Fruit fly (Drosophila melanogaster): Measurements from ENCODE around the gene Pgls.

Gene Pgls

DNA sequence GAGAGGGAATG lies at the start of gene Pgls:
Gene Pgls, plus strand, starts transcription at position 3 of the 11 bp plus-strand sequence.
- no peak for TF ChIP-seq pan (optimal IDR thresholded peaks at IDR 0.05)
- no peak for TF ChIP-seq psq (optimal IDR thresholded peaks at IDR 0.05)
- no peak for TF ChIP-seq EcR (GFP tag; optimal IDR thresholded peaks at IDR 0.05)
- TF ChIP-seq usp (GFP tag; optimal IDR thresholded peaks at IDR 0.05), result no peak
- no peak for TF ChIP-seq CG8478 (optimal IDR thresholded peaks at IDR 0.05)
- no peak for TF ChIP-seq Dll (optimal IDR thresholded peaks at IDR 0.05)

DNA sequence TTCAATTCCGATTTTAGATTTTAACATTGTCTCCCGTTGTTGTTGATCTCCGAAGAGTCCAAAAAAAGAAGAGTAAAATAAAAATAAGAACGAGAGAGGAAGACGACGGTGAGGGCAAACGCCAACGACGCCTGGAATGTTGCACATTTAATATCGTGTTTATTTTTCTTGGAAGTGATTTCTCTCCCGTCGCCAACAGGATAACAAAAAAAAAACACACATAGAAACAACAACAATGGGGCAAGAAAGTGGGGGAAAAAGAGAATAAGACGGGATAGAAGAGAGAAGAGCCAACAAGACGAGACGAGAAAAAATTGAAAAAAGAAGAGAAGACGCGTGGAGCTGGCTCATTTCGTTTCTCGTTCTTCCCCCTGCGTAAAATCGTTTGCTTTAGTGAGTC lies 46.2 kb upstream of the Pgls start:
- TF ChIP-seq CG8478 (optimal IDR thresholded peaks at IDR 0.05) (no peak), Dll (optimal IDR thresholded peaks at IDR 0.05) (no peak), EcR (GFP tag; optimal IDR thresholded peaks at IDR 0.05) (no peak), pan (optimal IDR thresholded peaks at IDR 0.05) (no peak), psq (optimal IDR thresholded peaks at IDR 0.05) (no peak), usp (GFP tag; optimal IDR thresholded peaks at IDR 0.05) (no peak)

DNA sequence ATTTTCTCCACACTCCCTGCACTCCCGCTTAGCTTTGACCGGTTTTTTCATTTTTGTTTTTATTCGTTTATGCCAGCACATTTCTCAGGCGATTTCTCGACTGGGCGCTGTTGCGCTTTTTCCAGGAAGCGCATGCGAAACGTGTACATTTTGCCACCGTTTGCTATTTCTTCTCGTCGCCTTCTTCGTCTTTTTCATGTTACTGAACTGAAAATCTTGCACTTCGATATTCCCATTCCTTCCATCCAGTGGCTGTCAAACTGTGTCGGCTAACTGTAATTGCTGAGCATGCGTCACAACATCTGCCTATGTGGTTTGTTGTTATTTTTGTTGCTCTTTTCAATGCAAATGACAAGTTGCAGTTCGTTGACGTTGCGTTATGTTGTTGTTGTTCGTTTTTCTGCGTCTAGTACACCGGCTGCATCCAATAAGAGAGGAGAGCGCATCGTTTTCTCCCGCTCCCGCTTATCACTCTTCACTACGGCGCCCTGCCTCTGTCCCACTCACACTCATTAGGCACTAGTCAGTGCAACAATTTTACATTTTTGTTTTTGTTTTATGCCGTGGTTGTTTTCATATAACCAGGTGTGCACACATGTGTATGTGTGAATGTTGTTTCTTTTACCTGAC lies 45.3 kb upstream of the Pgls start:
- no peak for TF ChIP-seq usp (GFP tag; optimal IDR thresholded peaks at IDR 0.05)
- TF ChIP-seq CG8478 (optimal IDR thresholded peaks at IDR 0.05), result no peak
- no peak for TF ChIP-seq psq (optimal IDR thresholded peaks at IDR 0.05)
- peak in 1 of 2 experiments; percentile 93 for TF ChIP-seq EcR (GFP tag; optimal IDR thresholded peaks at IDR 0.05)

DNA sequence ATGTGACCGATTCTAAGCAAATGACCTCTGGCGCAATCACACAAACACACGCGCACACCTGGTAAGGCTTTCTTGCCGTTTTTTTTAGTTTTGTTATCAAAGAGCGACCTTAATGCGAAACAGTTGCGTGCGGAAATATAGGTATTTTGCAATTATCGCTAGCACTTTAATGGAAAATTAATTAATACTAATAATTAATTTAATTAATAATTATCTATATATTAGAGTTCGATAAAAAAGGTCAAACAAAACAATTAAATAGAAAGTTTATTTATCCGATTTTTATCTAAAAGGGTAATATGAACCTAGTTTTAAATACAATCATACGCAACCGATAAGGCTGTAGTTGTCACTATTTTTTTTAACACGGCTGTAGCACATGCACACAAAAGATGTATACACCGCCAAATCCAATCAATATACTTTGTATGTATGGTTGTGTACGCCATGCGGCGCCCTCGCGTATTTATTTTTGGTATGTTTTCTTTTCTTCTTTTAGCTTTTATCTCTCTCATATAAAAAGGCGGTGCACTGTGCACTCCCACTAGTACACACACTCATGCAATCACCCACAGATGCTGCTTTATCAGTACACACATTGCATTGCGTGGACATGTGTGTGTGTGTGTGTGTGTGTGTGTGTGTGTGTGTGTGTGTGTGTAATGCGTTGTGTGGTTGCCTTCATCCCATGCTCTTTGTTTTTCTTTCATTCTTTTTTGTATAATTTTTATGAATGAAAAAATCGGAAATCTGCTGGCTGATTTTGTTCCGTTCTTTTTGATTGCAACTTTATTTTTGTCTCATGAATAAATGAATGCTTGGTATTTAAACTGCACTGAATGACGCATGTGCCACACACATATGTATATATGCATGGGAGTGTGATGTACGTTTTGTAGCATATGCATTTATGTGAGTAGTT lies 44.5 kb upstream of the Pgls start:
- TF ChIP-seq CG8478 (optimal IDR thresholded peaks at IDR 0.05), result no peak
- TF ChIP-seq EcR (GFP tag; optimal IDR thresholded peaks at IDR 0.05), result no peak
- no peak for TF ChIP-seq psq (optimal IDR thresholded peaks at IDR 0.05)
- no peak for TF ChIP-seq pan (optimal IDR thresholded peaks at IDR 0.05)
- TF ChIP-seq Dll (optimal IDR thresholded peaks at IDR 0.05), result no peak
- no peak for TF ChIP-seq usp (GFP tag; optimal IDR thresholded peaks at IDR 0.05)

DNA sequence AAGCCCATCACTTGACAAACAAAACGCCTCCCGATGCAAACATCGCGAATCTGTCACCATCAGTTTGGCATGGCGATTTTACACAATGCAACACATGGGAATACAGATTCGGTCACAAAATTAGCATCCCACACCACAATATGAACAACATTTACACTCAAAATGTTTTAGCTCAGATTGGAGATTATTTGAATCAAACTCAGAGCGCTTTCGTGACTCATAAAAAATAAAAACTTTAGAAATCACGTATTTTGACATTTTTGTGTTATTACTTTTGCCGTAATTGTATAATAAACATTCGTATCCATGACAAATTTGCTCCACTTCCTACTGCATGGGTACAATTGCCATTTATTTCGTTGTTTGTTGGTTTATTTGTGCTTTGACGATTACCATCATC lies 43.2 kb upstream of the Pgls start:
- TF ChIP-seq EcR (GFP tag; optimal IDR thresholded peaks at IDR 0.05), result no peak
- no peak for TF ChIP-seq usp (GFP tag; optimal IDR thresholded peaks at IDR 0.05)
- TF ChIP-seq psq (optimal IDR thresholded peaks at IDR 0.05), result no peak

DNA sequence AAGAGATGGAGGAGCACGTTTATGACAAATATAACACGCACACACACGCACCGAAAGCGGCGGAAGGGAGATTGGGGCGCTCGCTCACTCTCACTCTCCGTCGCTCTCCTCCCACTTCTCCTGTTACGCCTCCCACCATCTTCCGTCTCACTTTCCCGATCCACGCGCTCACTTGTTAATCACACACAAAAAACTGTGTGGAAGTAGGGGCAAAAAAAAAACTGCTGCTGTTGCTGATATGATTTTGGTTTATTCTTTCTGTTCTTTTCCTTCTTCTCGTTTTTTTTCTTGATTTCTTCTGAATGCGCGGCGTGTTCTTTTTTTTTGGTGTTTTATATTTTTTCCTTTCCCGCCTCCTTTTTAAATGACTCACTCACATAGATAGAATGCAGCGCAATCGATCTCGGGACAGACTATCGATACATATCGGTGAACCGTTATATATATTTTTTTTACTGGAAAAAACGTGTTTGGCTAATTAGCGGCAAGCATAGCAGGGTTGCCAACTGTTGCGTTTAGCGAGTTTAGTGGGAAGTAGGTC lies 41.5 kb upstream of the Pgls start:
- no peak for TF ChIP-seq EcR (GFP tag; optimal IDR thresholded peaks at IDR 0.05)
- peak; percentile 71 for TF ChIP-seq Dll (optimal IDR thresholded peaks at IDR 0.05)

DNA sequence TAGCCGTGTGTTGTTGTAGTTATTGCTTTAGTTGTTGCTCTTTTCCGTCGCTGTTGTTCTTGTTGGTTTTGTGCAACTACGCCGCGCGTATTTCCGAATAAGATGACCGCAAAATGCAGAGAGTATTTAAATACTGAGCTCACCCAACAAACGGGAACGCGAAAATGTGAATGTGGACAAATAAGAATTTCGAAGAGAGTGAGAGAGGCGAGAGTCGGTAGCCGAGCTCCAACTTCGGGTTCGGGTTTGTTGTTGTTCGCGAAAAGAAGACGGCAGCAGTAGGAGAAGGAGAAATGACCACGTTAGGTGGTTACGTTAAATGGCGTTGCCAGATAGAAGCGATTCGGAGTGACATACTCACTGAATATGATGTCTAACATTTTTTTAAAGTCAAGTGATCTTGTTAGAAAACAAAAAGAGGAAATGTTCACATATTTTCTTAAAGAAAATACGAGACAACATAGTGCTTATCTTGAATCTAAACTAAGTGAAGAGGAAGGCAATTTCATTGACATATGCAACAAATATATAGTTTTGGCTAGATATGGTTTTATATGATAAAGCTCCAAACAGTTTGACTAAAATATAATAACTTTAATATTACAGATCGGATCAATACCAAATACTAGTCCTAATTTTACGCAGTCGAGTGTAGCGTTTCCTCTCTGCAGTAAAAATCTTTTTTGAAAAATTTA lies 40.4 kb upstream of the Pgls start:
- peak; percentile 47 for TF ChIP-seq Dll (optimal IDR thresholded peaks at IDR 0.05)
- no peak for TF ChIP-seq psq (optimal IDR thresholded peaks at IDR 0.05)

DNA sequence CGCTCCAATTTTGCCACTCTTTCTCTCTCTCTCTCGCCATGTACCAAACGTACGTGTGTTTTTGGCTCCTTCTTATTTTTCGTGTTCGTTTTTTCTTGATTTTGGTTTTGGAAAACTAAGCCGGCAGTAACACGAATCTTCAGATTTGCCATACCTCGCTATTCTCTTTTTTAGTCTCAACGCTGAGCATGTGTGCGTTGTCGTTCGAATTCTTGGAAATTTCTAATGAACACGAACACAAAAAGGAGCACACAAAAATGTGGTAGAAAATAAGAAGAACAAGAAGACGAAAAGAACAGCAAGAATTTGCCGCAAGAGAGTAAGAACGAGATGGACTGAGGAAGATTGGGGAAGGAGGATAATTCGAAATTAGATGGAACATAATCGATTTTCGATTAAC lies 38.6 kb upstream of the Pgls start:
- TF ChIP-seq Dll (optimal IDR thresholded peaks at IDR 0.05) (no peak), usp (GFP tag; optimal IDR thresholded peaks at IDR 0.05) (no peak), CG8478 (optimal IDR thresholded peaks at IDR 0.05) (no peak)

DNA sequence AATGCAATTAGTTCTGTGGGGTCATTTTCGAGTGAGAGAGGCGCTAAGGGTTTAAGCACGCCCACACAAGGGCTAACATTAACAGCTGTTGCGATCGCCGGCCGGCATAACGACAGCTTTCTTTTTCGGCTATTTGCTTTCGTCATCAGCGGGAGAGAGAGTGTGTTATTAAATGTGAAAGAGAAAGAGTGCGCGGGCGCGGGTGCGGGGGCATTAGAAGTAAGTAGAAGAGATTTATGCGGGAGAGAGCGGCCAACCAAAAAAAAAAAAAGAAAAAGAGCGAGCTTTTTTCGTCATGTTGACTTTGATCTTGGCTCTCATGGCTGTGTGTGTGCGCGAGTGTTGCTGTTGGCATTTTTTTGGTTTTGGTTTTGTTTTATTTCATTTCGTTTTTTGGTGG lies 33.1 kb upstream of the Pgls start:
- no peak for TF ChIP-seq pan (optimal IDR thresholded peaks at IDR 0.05)
- peak; percentile 27 for TF ChIP-seq Dll (optimal IDR thresholded peaks at IDR 0.05)
- no peak for TF ChIP-seq CG8478 (optimal IDR thresholded peaks at IDR 0.05)
- TF ChIP-seq psq (optimal IDR thresholded peaks at IDR 0.05), result no peak
- TF ChIP-seq usp (GFP tag; optimal IDR thresholded peaks at IDR 0.05), result no peak

DNA sequence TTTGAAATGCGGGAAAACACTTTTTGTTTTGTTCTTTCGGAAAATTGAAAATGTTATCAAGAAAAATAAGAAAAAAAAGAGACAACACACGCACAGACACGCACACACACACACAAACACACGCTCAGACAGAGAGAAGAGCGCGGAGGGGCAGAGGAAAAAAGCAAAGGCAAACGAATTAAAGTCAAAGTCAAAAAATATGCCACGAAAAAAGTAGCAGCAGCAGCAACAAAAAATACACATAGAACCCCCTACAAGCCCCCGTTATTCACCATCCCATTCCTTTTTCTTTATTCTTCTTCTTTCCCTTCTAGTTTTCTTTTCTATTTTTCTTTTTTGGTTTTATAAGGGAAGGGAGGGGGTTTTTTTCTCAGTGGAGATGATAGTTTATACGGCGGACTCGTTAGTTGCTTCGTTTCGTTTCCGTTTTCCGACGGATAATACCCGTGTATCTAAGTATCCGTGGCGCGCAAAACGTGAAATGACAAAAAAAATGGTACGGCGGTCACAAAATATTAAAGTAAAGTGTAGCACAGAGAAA lies 32.3 kb upstream of the Pgls start:
- TF ChIP-seq CG8478 (optimal IDR thresholded peaks at IDR 0.05) (no peak), pan (optimal IDR thresholded peaks at IDR 0.05) (no peak), Dll (optimal IDR thresholded peaks at IDR 0.05) (no peak), usp (GFP tag; optimal IDR thresholded peaks at IDR 0.05) (no peak), EcR (GFP tag; optimal IDR thresholded peaks at IDR 0.05) (no peak)

DNA sequence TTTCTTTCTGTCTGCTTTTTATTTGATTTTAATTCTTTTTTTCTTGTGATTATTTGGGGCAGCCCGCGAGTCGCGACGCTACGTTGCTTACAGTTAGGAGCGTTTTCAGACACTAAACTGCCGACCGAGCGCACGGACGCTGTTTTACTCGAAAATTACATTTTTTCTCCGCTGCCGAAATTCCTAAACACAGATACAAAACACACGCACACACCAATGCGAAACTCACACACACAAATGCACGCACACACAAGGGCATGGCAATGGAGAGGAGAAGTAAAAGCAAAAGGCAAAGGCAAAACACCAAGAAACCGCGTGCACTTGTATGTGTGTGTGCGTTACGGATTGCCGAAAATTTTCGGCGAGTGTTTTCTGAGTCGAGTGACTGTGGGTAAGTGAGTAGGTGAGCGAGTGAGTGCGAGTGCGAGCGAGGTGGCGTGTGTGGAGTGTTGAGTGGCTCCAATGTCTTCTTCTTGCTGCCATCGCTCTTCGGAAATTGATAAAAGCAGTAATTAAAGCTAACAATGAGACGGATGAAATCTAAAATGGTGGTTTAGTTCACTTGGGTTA lies 31.6 kb upstream of the Pgls start:
- TF ChIP-seq CG8478 (optimal IDR thresholded peaks at IDR 0.05) (peak; percentile 14), Dll (optimal IDR thresholded peaks at IDR 0.05) (peak; percentile 36), pan (optimal IDR thresholded peaks at IDR 0.05) (no peak), EcR (GFP tag; optimal IDR thresholded peaks at IDR 0.05) (no peak)

DNA sequence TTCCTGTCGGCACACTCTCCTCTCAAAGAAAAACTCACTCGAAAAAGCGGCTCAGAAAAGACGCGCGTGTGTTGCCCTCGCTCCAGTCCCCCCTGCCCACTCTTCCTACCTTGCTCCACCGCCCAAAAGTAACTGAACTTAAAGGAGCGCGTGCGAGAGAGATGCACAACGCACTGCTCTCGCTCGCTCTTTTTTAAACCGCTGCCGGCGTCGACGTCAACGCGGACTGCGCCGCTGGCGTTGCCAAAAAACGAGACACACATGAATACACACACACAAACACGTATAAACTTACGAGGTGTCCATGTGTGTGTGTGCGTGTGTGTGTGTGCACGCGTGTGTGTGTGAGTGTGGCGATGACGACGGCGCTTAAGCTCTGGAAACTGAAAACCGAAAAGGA lies 30.4 kb upstream of the Pgls start:
- peak; percentile 8 for TF ChIP-seq CG8478 (optimal IDR thresholded peaks at IDR 0.05)
- TF ChIP-seq pan (optimal IDR thresholded peaks at IDR 0.05), result no peak

DNA sequence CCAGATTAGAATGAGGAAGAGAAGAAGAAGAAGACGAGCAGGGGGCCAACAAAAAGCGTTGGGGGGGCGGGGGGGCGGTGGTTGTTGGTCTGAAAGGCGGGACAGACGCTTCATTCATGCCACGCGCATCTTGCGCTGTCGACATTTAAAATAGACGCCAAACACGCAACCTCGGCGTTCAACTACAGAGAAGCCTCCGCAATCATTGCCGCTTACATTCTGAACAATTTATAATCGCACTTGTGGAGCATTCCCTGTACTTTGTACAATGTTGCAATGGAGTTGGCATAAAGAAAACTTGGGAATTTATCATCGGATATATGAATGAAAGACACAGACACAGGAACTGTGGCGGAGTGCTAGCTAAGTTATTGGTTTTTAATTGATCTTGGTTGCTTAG lies 26.5 kb upstream of the Pgls start:
- no peak for TF ChIP-seq EcR (GFP tag; optimal IDR thresholded peaks at IDR 0.05)
- TF ChIP-seq usp (GFP tag; optimal IDR thresholded peaks at IDR 0.05), result no peak
- TF ChIP-seq pan (optimal IDR thresholded peaks at IDR 0.05), result no peak
- no peak for TF ChIP-seq psq (optimal IDR thresholded peaks at IDR 0.05)
- TF ChIP-seq Dll (optimal IDR thresholded peaks at IDR 0.05), result no peak
- no peak for TF ChIP-seq CG8478 (optimal IDR thresholded peaks at IDR 0.05)
